Fruit fly (Drosophila melanogaster) whole organism, embryonic: ENCODE results near the gene aop.
A peak's percentile ranks its signal among the peaks of the same experiment; 100 is the strongest.

Experiments used
- Bgb ChIP-seq: fragments of 200-800 bp; sonication (Bioruptor generic); IDR thresholded peaks from 2 replicates; pipeline ENCODE4 v1.3.6; 2022; ENCODE audit warnings: missing biosample characterization, missing genetic modification characterization; ENCODE audit not compliant: partially characterized antibody
- Blimp-1 ChIP-seq: fragments of 200-800 bp; sonication (Bioruptor generic); optimal IDR thresholded peaks from 3 replicates; lab custom pipeline; 2018; ENCODE audit warnings: missing biosample characterization, missing genetic modification characterization, mild to moderate bottlenecking, moderate library complexity, missing genetic modification reagents
- CG10366 ChIP-seq: fragments of 200-800 bp; sonication (Bioruptor generic); IDR thresholded peaks from 2 replicates; pipeline ENCODE4 v1.3.6; 2022; ENCODE audit warnings: missing biosample characterization, missing genetic modification characterization
- CG10543 ChIP-seq: fragments of 200-800 bp; sonication (Bioruptor generic); optimal IDR thresholded peaks from 3 replicates; lab custom pipeline; 2017; ENCODE audit warnings: missing biosample characterization, mild to moderate bottlenecking, missing genetic modification characterization, moderate library complexity
- CG10959 ChIP-seq: fragments of 200-800 bp; sonication (Bioruptor generic); IDR thresholded peaks from 2 replicates; pipeline ENCODE4 v1.3.6; 2022; ENCODE audit warnings: missing biosample characterization, missing genetic modification characterization
- CG11696 ChIP-seq: fragments of 200-800 bp; sonication (Bioruptor generic); IDR thresholded peaks from 2 replicates; pipeline ENCODE4 v1.3.6; 2022; ENCODE audit warnings: missing biosample characterization, missing genetic modification characterization
- CG12155 ChIP-seq: fragments of 200-800 bp; sonication (Bioruptor generic); optimal IDR thresholded peaks from 3 replicates; lab custom pipeline; 2016; ENCODE audit warnings: missing biosample characterization, missing genetic modification characterization
- CG12219 ChIP-seq: fragments of 200-800 bp; sonication (Bioruptor generic); optimal IDR thresholded peaks from 3 replicates; lab custom pipeline; 2018; ENCODE audit warnings: missing biosample characterization, mild to moderate bottlenecking, missing genetic modification characterization
- CG1233 ChIP-seq: fragments of 200-800 bp; sonication (Bioruptor generic); optimal IDR thresholded peaks from 4 replicates; lab custom pipeline; 2018; ENCODE audit warnings: missing biosample characterization, mild to moderate bottlenecking, missing genetic modification characterization
- CG18011 ChIP-seq: fragments of 200-800 bp; sonication (Bioruptor generic); optimal IDR thresholded peaks from 2 replicates; lab custom pipeline; 2017; ENCODE audit warnings: missing biosample characterization, missing genetic modification characterization, mild to moderate bottlenecking, moderate library complexity, missing genotype
- CG2875 ChIP-seq: fragments of 200-800 bp; sonication (Bioruptor generic); optimal IDR thresholded peaks from 2 replicates; lab custom pipeline; 2017; ENCODE audit warnings: missing biosample characterization, mild to moderate bottlenecking, missing genetic modification characterization, missing genetic modification reagents
- CG31388 ChIP-seq: fragments of 200-800 bp; sonication (Bioruptor generic); optimal IDR thresholded peaks from 2 replicates; lab custom pipeline; 2016; ENCODE audit warnings: missing biosample characterization, missing genetic modification characterization
- CG4360 ChIP-seq: fragments of 200-800 bp; sonication (Bioruptor generic); IDR thresholded peaks from 2 replicates; pipeline ENCODE4 v1.3.6; 2022; ENCODE audit warnings: missing biosample characterization, missing genetic modification characterization
- CG7786 ChIP-seq: fragments of 200-800 bp; sonication (Bioruptor generic); optimal IDR thresholded peaks from 2 replicates; lab custom pipeline; 2016; ENCODE audit warnings: missing biosample characterization, missing genetic modification characterization
- CG7987 ChIP-seq: fragments of 200-800 bp; sonication (Bioruptor generic); optimal IDR thresholded peaks from 2 replicates; lab custom pipeline; 2018; ENCODE audit warnings: missing biosample characterization, mild to moderate bottlenecking, missing genetic modification characterization, moderate library complexity
- CG8290 ChIP-seq, 3 experiments: fragments of 200-800 bp; sonication (Bioruptor generic); optimal IDR thresholded peaks; 2 replicates each; lab custom pipeline; 2016 to 2019; ENCODE audit warnings: missing biosample characterization in 3 of 3, missing genetic modification characterization in 3 of 3, mild to moderate bottlenecking in 2 of 3, moderate library complexity in 1 of 3
- CG9876 ChIP-seq: fragments of 200-800 bp; sonication (Bioruptor generic); optimal IDR thresholded peaks from 2 replicates; lab custom pipeline; 2016; ENCODE audit warnings: missing biosample characterization, missing genetic modification characterization
- Camta ChIP-seq: fragments of 200-800 bp; sonication (Bioruptor generic); optimal IDR thresholded peaks from 2 replicates; lab custom pipeline; 2016; ENCODE audit warnings: missing biosample characterization, missing genetic modification characterization
- Dek ChIP-seq: fragments of 200-800 bp; sonication (Bioruptor generic); optimal IDR thresholded peaks from 3 replicates; lab custom pipeline; 2019; ENCODE audit warnings: missing biosample characterization, mild to moderate bottlenecking, missing genetic modification characterization, moderate library complexity
- H2.0 ChIP-seq: fragments of 200-800 bp; sonication (Bioruptor generic); IDR thresholded peaks from 2 replicates; pipeline ENCODE4 v1.3.6; 2022; ENCODE audit warnings: missing biosample characterization, missing genetic modification characterization
- Hr3 ChIP-seq: fragments of 200-800 bp; sonication (Bioruptor generic); optimal IDR thresholded peaks from 3 replicates; lab custom pipeline; 2016; ENCODE audit warnings: missing biosample characterization, missing genetic modification characterization
- Lhr ChIP-seq: fragments of 200-800 bp; sonication (Bioruptor generic); optimal IDR thresholded peaks from 3 replicates; lab custom pipeline; 2017; ENCODE audit warnings: mild to moderate bottlenecking, missing biosample characterization, missing genetic modification reagents, missing genetic modification characterization
- MBD-R2 ChIP-seq: fragments of 200-800 bp; sonication (Bioruptor generic); IDR thresholded peaks from 2 replicates; pipeline ENCODE4 v1.3.6; 2022; ENCODE audit warnings: missing biosample characterization, missing genetic modification characterization
- Mad ChIP-seq: fragments of 200-800 bp; sonication (Bioruptor generic); optimal IDR thresholded peaks from 2 replicates; lab custom pipeline; 2016; ENCODE audit warnings: missing biosample characterization, missing genetic modification characterization
- Med ChIP-seq: fragments of 200-800 bp; sonication (Bioruptor generic); peaks from one replicate; lab custom pipeline; 2016; ENCODE audit warnings: missing biosample characterization, missing genetic modification characterization, mild to moderate bottlenecking, inconsistent platforms, moderate library complexity
- Meics ChIP-seq: fragments of 200-800 bp; sonication (Bioruptor generic); optimal IDR thresholded peaks from 2 replicates; lab custom pipeline; 2017; ENCODE audit warnings: missing biosample characterization, mild to moderate bottlenecking, missing genetic modification characterization
- Neu2 ChIP-seq: fragments of 200-800 bp; sonication (Bioruptor generic); optimal IDR thresholded peaks from 3 replicates; lab custom pipeline; 2016; ENCODE audit warnings: missing biosample characterization, missing genetic modification characterization, borderline replicate concordance
- Nf-YA ChIP-seq: fragments of 200-800 bp; sonication (Bioruptor generic); IDR thresholded peaks from 2 replicates; pipeline ENCODE4 v1.3.6; 2022; ENCODE audit warnings: missing biosample characterization, missing genetic modification characterization
- Opbp ChIP-seq: fragments of 200-800 bp; sonication (Bioruptor generic); IDR thresholded peaks from 3 replicates; pipeline ENCODE4 v1.3.6; 2022; ENCODE audit warnings: missing biosample characterization, missing genetic modification characterization; ENCODE audit not compliant: partially characterized antibody
- Sry-δ ChIP-seq: fragments of 200-800 bp; sonication (Bioruptor generic); optimal IDR thresholded peaks from 2 replicates; lab custom pipeline; 2016; ENCODE audit warnings: missing biosample characterization, missing genetic modification characterization
- Vsx1 ChIP-seq: fragments of 200-800 bp; sonication (Bioruptor generic); optimal IDR thresholded peaks from 2 replicates; lab custom pipeline; 2017; ENCODE audit warnings: missing biosample characterization, mild to moderate bottlenecking, missing genetic modification characterization, missing genetic modification reagents
- br ChIP-seq: fragments of >200 bp; optimal IDR thresholded peaks from 2 replicates; lab custom pipeline; 2017
- cato ChIP-seq: fragments of 200-800 bp; sonication (Bioruptor generic); optimal IDR thresholded peaks from 2 replicates; lab custom pipeline; 2016; ENCODE audit warnings: missing biosample characterization, missing genetic modification characterization, borderline replicate concordance
- disco-r ChIP-seq: fragments of 200-800 bp; sonication (Bioruptor generic); optimal IDR thresholded peaks from 2 replicates; lab custom pipeline; 2016; ENCODE audit warnings: missing biosample characterization, missing genetic modification characterization
- emc ChIP-seq: fragments of 200-800 bp; sonication (Bioruptor generic); optimal IDR thresholded peaks from 2 replicates; lab custom pipeline; 2016; ENCODE audit warnings: missing biosample characterization, missing genetic modification characterization
- esg ChIP-seq: fragments of 200-800 bp; sonication (Bioruptor generic); conservative IDR thresholded peaks from 2 replicates; pipeline ENCODE4 v1.3.6; 2022; ENCODE audit warnings: missing biosample characterization, missing genetic modification characterization
- fd64A ChIP-seq: fragments of 200-800 bp; sonication (Bioruptor generic); optimal IDR thresholded peaks from 3 replicates; lab custom pipeline; 2018; ENCODE audit warnings: missing biosample characterization, mild to moderate bottlenecking, missing genetic modification characterization
- gcm ChIP-seq: fragments of 200-800 bp; sonication (Bioruptor generic); optimal IDR thresholded peaks from 2 replicates; lab custom pipeline; 2019; ENCODE audit warnings: missing biosample characterization, mild to moderate bottlenecking, missing genetic modification characterization, moderate library complexity
- grau ChIP-seq: fragments of 200-800 bp; optimal IDR thresholded peaks from 3 replicates; lab custom pipeline; 2019; ENCODE audit warnings: missing biosample characterization, mild to moderate bottlenecking, missing genetic modification characterization, moderate library complexity
- ham ChIP-seq: fragments of 200-800 bp; sonication (Bioruptor generic); IDR thresholded peaks from 2 replicates; pipeline ENCODE4 v1.3.6; 2022; ENCODE audit warnings: missing biosample characterization, missing genetic modification characterization
- her ChIP-seq: fragments of 200-800 bp; sonication (Bioruptor generic); optimal IDR thresholded peaks from 2 replicates; lab custom pipeline; 2016; ENCODE audit warnings: missing biosample characterization, missing genetic modification characterization
- repo ChIP-seq: fragments of 200-800 bp; sonication (Bioruptor generic); optimal IDR thresholded peaks from 2 replicates; lab custom pipeline; 2016; ENCODE audit warnings: missing biosample characterization, missing genetic modification characterization
- ro ChIP-seq: fragments of 200-800 bp; sonication (Bioruptor generic); IDR thresholded peaks from 2 replicates; pipeline ENCODE4 v1.3.6; 2022; ENCODE audit warnings: missing biosample characterization, missing genetic modification characterization
- schlank ChIP-seq: fragments of 200-800 bp; sonication (Bioruptor generic); optimal IDR thresholded peaks from 2 replicates; lab custom pipeline; 2018; ENCODE audit warnings: missing biosample characterization, mild to moderate bottlenecking, missing genetic modification characterization
- seq ChIP-seq: fragments of 200-800 bp; sonication (Bioruptor generic); IDR thresholded peaks from 2 replicates; pipeline ENCODE4 v1.3.6; 2022; ENCODE audit warnings: missing biosample characterization, missing genetic modification characterization
- slou ChIP-seq: fragments of 200-800 bp; sonication (Bioruptor generic); optimal IDR thresholded peaks from 3 replicates; lab custom pipeline; 2016; ENCODE audit warnings: missing biosample characterization, missing genetic modification characterization
- sna ChIP-seq: fragments of 200-800 bp; sonication (Bioruptor generic); IDR thresholded peaks from 2 replicates; pipeline ENCODE4 v1.3.6; 2022; ENCODE audit warnings: missing biosample characterization, missing genetic modification characterization; ENCODE audit not compliant: partially characterized antibody
- tin ChIP-seq: fragments of 200-800 bp; sonication (Bioruptor generic); optimal IDR thresholded peaks from 3 replicates; lab custom pipeline; 2016; ENCODE audit warnings: missing biosample characterization, missing genetic modification characterization
- twi ChIP-seq: fragments of 200-800 bp; optimal IDR thresholded peaks from 2 replicates; lab custom pipeline; 2019; ENCODE audit warnings: missing biosample characterization, mild to moderate bottlenecking, missing genetic modification characterization, moderate library complexity
- z ChIP-seq: fragments of 200-800 bp; sonication (Bioruptor generic); IDR thresholded peaks from 3 replicates; pipeline ENCODE4 v1.3.6; 2022; ENCODE audit warnings: missing biosample characterization, missing genetic modification characterization

aop gene

DNA sequence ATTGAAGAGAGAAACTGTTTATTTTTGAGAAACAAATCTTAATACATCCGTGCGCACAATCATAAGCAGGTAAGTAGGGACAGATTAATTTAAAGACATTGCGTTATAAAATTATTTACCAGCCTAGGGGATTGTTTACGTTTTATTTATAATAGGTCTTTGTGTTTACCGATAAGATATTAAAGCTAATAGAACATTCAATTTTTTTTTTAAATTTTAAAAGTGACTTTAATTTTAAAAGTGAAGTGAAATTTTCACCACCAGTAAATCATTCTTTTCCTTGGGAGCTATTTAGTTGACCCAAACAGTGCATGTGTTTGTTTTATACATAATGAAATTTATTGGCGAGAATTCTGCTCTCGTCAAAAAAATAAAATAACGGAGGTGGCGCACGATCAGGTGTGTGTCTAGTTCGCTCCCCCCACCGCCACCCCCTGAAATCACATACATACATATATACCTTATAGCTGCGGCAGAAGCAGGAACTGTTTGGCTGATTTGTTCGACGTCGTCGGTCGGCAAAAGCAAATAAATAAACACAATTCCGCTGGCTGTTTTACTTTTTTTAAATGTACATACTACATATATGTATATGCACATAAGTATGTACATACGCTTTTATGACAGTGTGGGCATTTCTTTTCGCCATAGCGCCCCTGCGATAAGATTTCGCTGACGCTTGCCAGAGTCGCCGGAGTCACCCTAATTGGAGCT is 2.5 kb downstream of the aop start (continued):
- TF ChIP-seq ro (GFP tag; lab: Robert Waterston, UW) (no peak), z (GFP tag; lab: Robert Waterston, UW) (no peak), CG2875 (GFP tag; lab: Kevin White, UChicago) (no peak), Mad (GFP tag; lab: Kevin White, UChicago) (no peak), Camta (GFP tag; lab: Kevin White, UChicago) (no peak), br (lab: Kevin White, UChicago) (no peak), gcm (no peak), Dek (peak; percentile 63), Vsx1 (no peak), CG7786 (peak; percentile 13), tin (no peak), repo (GFP tag; lab: Kevin White, UChicago) (no peak), Lhr (GFP tag; lab: Kevin White, UChicago) (no peak), emc (GFP tag; lab: Kevin White, UChicago) (no peak), CG10366 (GFP tag; lab: Robert Waterston, UW) (peak; percentile 32; the same call in 1 of the 2 replicates), Nf-YA (no peak), CG7987 (GFP tag; lab: Kevin White, UChicago) (no peak), CG9876 (GFP tag; lab: Kevin White, UChicago) (no peak), CG10959 (GFP tag; lab: Robert Waterston, UW) (no peak), Meics (GFP tag; lab: Kevin White, UChicago) (peak; percentile 66), Neu2 (GFP tag; lab: Kevin White, UChicago) (no peak), CG10543 (GFP tag; lab: Kevin White, UChicago) (peak; percentile 72), twi (tag; lab: Kevin White, UChicago) (no peak), seq (no peak), Hr3 (GFP tag; lab: Kevin White, UChicago) (peak; percentile 15), fd64A (GFP tag; lab: Kevin White, UChicago) (no peak), cato (GFP tag; lab: Kevin White, UChicago) (no peak), Blimp-1 (GFP tag; lab: Kevin White, UChicago) (peak; percentile 18), CG31388 (no peak), CG8290 (GFP tag; optimal IDR thresholded peaks at IDR 0.05; lab: Kevin White, UChicago) (no peak), CG8290 (tag; optimal IDR thresholded peaks at IDR 0.05; lab: Kevin White, UChicago) (peak in 1 of 2 experiments; percentile 18), disco-r (no peak), CG18011 (no peak), schlank (tag; lab: Kevin White, UChicago) (no peak), CG12219 (GFP tag; lab: Kevin White, UChicago) (no peak), Med (GFP tag; lab: Kevin White, UChicago) (peak; percentile 83), Sry-δ (GFP tag; lab: Kevin White, UChicago) (no peak), esg (GFP tag; lab: Robert Waterston, UW) (no peak), grau (tag; lab: Kevin White, UChicago) (peak; percentile 77), MBD-R2 (GFP tag; lab: Robert Waterston, UW) (no peak), sna (GFP tag; lab: Robert Waterston, UW) (no peak), Bgb (no peak), Opbp (GFP tag; lab: Robert Waterston, UW) (no peak), CG4360 (GFP tag; lab: Robert Waterston, UW) (no peak), her (GFP tag; lab: Kevin White, UChicago) (no peak), CG1233 (GFP tag; lab: Kevin White, UChicago) (no peak), H2.0 (GFP tag; lab: Robert Waterston, UW) (no peak; the same call in 1 of the 2 replicates), slou (GFP tag; lab: Kevin White, UChicago) (no peak), CG12155 (GFP tag; lab: Kevin White, UChicago) (peak; percentile 45), CG11696 (peak; percentile 84), ham (GFP tag; lab: Robert Waterston, UW) (no peak)
